Worm (Caenorhabditis elegans): ENCODE measurements around the gene top-2.

- TF ChIP-seq ceh-83 (GFP tag; optimal IDR thresholded peaks at IDR 0.05): no peak
- no peak for TF ChIP-seq mep-1 (tag; optimal IDR thresholded peaks at IDR 0.05)
Observed at ce11 chrII:11836554-11837218, 38.3 kb upstream of the top-2 start.
